Worm (Caenorhabditis elegans) whole organism, L1 larva: ENCODE results near the gene sru-35.

Source experiments
- C16A3.4 ChIP-seq: fragments of 150-350 bp; optimal IDR thresholded peaks from 2 replicates; lab custom pipeline; 2014; ENCODE audit warnings: missing biosample characterization, missing genetic modification characterization
- blmp-1 ChIP-seq: fragments of 150-350 bp; optimal IDR thresholded peaks from 2 replicates; lab custom pipeline; 2014; ENCODE audit warnings: missing biosample characterization, missing genetic modification characterization
- ceh-63 ChIP-seq: fragments of 200-800 bp; sonication (Bioruptor generic); optimal IDR thresholded peaks from 2 replicates; lab custom pipeline; 2018; ENCODE audit warnings: mild to moderate bottlenecking, missing genetic modification characterization, missing compliant biosample characterization
- ceh-88 ChIP-seq: fragments of 200-800 bp; sonication (Bioruptor generic); IDR thresholded peaks from 2 replicates; pipeline ENCODE4 v1.3.6; 2022; ENCODE audit warnings: missing genetic modification characterization, missing compliant biosample characterization
- dpl-1 ChIP-seq, 3 experiments: fragments of 150-350 bp in 2 of 3; sonication (generic microtip) in 1 of 3; optimal IDR thresholded peaks; 2 replicates each; lab custom pipeline; 2014 to 2017; ENCODE audit warnings: missing biosample characterization in 3 of 3, missing genetic modification characterization in 3 of 3, missing genetic modification reagents in 3 of 3
- efl-1 ChIP-seq, 4 experiments: fragments of 150-350 bp; optimal IDR thresholded peaks in 3 of 4; peaks in 1 of 4; 1 replicate in 1 of 4; 2 replicates in 3 of 4; lab custom pipeline; 2014; ENCODE audit warnings: missing biosample characterization in 2 of 4, missing genetic modification characterization in 2 of 4, missing genetic modification reagents in 2 of 4
- efl-3 ChIP-seq: fragments of 200-800 bp; sonication (Bioruptor generic); optimal IDR thresholded peaks from 2 replicates; lab custom pipeline; 2018; ENCODE audit warnings: mild to moderate bottlenecking, missing genetic modification characterization, missing compliant biosample characterization
- egl-13 ChIP-seq: sonication (generic microtip); optimal IDR thresholded peaks from 2 replicates; lab custom pipeline; 2016; ENCODE audit warnings: missing genotype, missing genetic modification reagents, missing genetic modification characterization, missing compliant biosample characterization
- egl-27 ChIP-seq, 2 experiments: fragments of 150-350 bp in 1 of 2; sonication (generic microtip); optimal IDR thresholded peaks; 3 replicates each; lab custom pipeline; 2017 to 2018; ENCODE audit warnings: missing biosample characterization in 2 of 2, missing genetic modification characterization in 2 of 2, missing genetic modification reagents in 2 of 2
- elt-2 ChIP-seq: sonication (generic microtip); optimal IDR thresholded peaks from 2 replicates; lab custom pipeline; 2016; ENCODE audit warnings: missing genetic modification characterization, mild to moderate bottlenecking, inconsistent platforms, missing compliant biosample characterization, missing genetic modification reagents
- elt-3 ChIP-seq, 6 experiments: fragments of 150-350 bp in 1 of 6; sonication (generic microtip); optimal IDR thresholded peaks; 2 replicates each; lab custom pipeline; 2017 to 2018; ENCODE audit warnings: missing biosample characterization in 6 of 6, missing genetic modification characterization in 6 of 6, inconsistent platforms in 1 of 6
- ets-5 ChIP-seq: fragments of 200-800 bp; sonication (Bioruptor generic); IDR thresholded peaks from 2 replicates; pipeline ENCODE4 v1.3.6; 2022; ENCODE audit warnings: missing genetic modification characterization, missing compliant biosample characterization
- fkh-8 ChIP-seq: sonication (generic microtip); optimal IDR thresholded peaks from 2 replicates; lab custom pipeline; 2016; ENCODE audit warnings: mild to moderate bottlenecking, missing genetic modification characterization, missing compliant biosample characterization
- grh-1 ChIP-seq: fragments of 200-800 bp; sonication (Bioruptor generic); IDR thresholded peaks from 2 replicates; pipeline ENCODE4 v1.3.6; 2022; ENCODE audit warnings: missing genetic modification reagents, missing genetic modification characterization, missing compliant biosample characterization
- hlh-17 ChIP-seq: fragments of 200-800 bp; sonication (Bioruptor generic); optimal IDR thresholded peaks from 2 replicates; lab custom pipeline; 2018; ENCODE audit warnings: missing genetic modification characterization, mild to moderate bottlenecking, missing compliant biosample characterization, moderate library complexity, borderline replicate concordance
- hlh-4 ChIP-seq: sonication (generic microtip); optimal IDR thresholded peaks from 2 replicates; lab custom pipeline; 2016; ENCODE audit warnings: mild to moderate bottlenecking, missing genetic modification characterization, missing compliant biosample characterization
- irx-1 ChIP-seq: sonication (generic microtip); optimal IDR thresholded peaks from 2 replicates; lab custom pipeline; 2016; ENCODE audit warnings: missing genetic modification characterization, missing compliant biosample characterization
- isw-1 ChIP-seq: fragments of 200-800 bp; sonication (Bioruptor generic); IDR thresholded peaks from 2 replicates; pipeline ENCODE4 v1.3.6; 2022; ENCODE audit warnings: missing genetic modification characterization, missing compliant biosample characterization
- jun-1 ChIP-seq: fragments of 150-350 bp; optimal IDR thresholded peaks from 2 replicates; lab custom pipeline; 2014; ENCODE audit warnings: missing biosample characterization, missing genetic modification reagents, missing genetic modification characterization
- lin-13 ChIP-seq: fragments of 150-350 bp; optimal IDR thresholded peaks from 2 replicates; lab custom pipeline; 2014; ENCODE audit warnings: missing biosample characterization, missing genetic modification reagents, missing genetic modification characterization
- lin-14 ChIP-seq: fragments of 200-800 bp; sonication (Bioruptor generic); optimal IDR thresholded peaks from 2 replicates; lab custom pipeline; 2018; ENCODE audit warnings: mild to moderate bottlenecking, missing genetic modification characterization, moderate library complexity, missing compliant biosample characterization
- lin-35 ChIP-seq, 2 experiments: fragments of 150-350 bp; optimal IDR thresholded peaks; 2 replicates each; lab custom pipeline; 2014; ENCODE audit warnings: missing biosample characterization in 2 of 2, missing genetic modification characterization in 2 of 2, missing genetic modification reagents in 2 of 2
- lsy-2 ChIP-seq, 2 experiments: fragments of 150-350 bp; optimal IDR thresholded peaks; 2 replicates each; lab custom pipeline; 2014; ENCODE audit warnings: missing biosample characterization in 2 of 2, missing genetic modification characterization in 2 of 2
- mdl-1 ChIP-seq, 2 experiments: fragments of 150-350 bp; optimal IDR thresholded peaks; 2 replicates each; lab custom pipeline; 2014 to 2017; ENCODE audit warnings: missing biosample characterization in 2 of 2, missing genetic modification characterization in 2 of 2, inconsistent platforms in 1 of 2
- mep-1 ChIP-seq: fragments of 150-350 bp; optimal IDR thresholded peaks from 2 replicates; lab custom pipeline; 2014; ENCODE audit warnings: missing biosample characterization, missing genetic modification characterization
- nhr-11 ChIP-seq: fragments of 150-350 bp; optimal IDR thresholded peaks from 2 replicates; lab custom pipeline; 2014; ENCODE audit warnings: missing biosample characterization, missing genetic modification characterization
- nhr-20 ChIP-seq: sonication (generic microtip); optimal IDR thresholded peaks from 2 replicates; lab custom pipeline; 2016; ENCODE audit warnings: mild to moderate bottlenecking, missing genetic modification characterization, missing compliant biosample characterization
- nhr-71 ChIP-seq: sonication (generic microtip); optimal IDR thresholded peaks from 2 replicates; lab custom pipeline; 2016; ENCODE audit warnings: mild to moderate bottlenecking, missing genetic modification characterization, moderate library complexity, missing compliant biosample characterization
- nhr-76 ChIP-seq: sonication (generic microtip); optimal IDR thresholded peaks from 2 replicates; lab custom pipeline; 2017; ENCODE audit warnings: missing biosample characterization, missing genetic modification characterization
- nhr-77 ChIP-seq: fragments of 150-350 bp; optimal IDR thresholded peaks from 2 replicates; lab custom pipeline; 2014; ENCODE audit warnings: missing biosample characterization, missing genetic modification characterization
- nhr-85 ChIP-seq: sonication (generic microtip); peaks from one replicate; lab custom pipeline; 2016; ENCODE audit warnings: missing genetic modification characterization, inconsistent platforms, missing compliant biosample characterization
- nhr-90 ChIP-seq: sonication (generic microtip); optimal IDR thresholded peaks from 2 replicates; lab custom pipeline; 2016; ENCODE audit warnings: mild to moderate bottlenecking, missing genetic modification characterization, missing compliant biosample characterization; ENCODE audit not compliant: poor library complexity
- pag-3 ChIP-seq: sonication (generic microtip); optimal IDR thresholded peaks from 2 replicates; lab custom pipeline; 2017; ENCODE audit warnings: missing genetic modification characterization, mild to moderate bottlenecking, missing compliant biosample characterization, antibody characterized with exemption, borderline replicate concordance; ENCODE audit not compliant: insufficient read depth
- pqm-1 ChIP-seq: sonication (generic microtip); optimal IDR thresholded peaks from 3 replicates; lab custom pipeline; 2017; ENCODE audit warnings: missing biosample characterization, missing genetic modification characterization
- rnt-1 ChIP-seq: sonication (generic microtip); optimal IDR thresholded peaks from 2 replicates; lab custom pipeline; 2016; ENCODE audit warnings: mild to moderate bottlenecking, missing genetic modification characterization, moderate library complexity, missing compliant biosample characterization
- skn-1 ChIP-seq: fragments of 150-350 bp; optimal IDR thresholded peaks from 2 replicates; lab custom pipeline; 2014; ENCODE audit warnings: missing biosample characterization, missing genetic modification characterization
- snpc-4 ChIP-seq: fragments of 150-350 bp; optimal IDR thresholded peaks from 2 replicates; lab custom pipeline; 2014; ENCODE audit warnings: missing biosample characterization, missing genetic modification characterization
- snu-23 ChIP-seq: sonication (generic microtip); optimal IDR thresholded peaks from 2 replicates; lab custom pipeline; 2016; ENCODE audit warnings: missing genetic modification characterization, missing compliant biosample characterization
- sox-4 ChIP-seq: sonication (generic microtip); optimal IDR thresholded peaks from 2 replicates; lab custom pipeline; 2016; ENCODE audit warnings: missing genetic modification characterization, missing compliant biosample characterization
- sup-37 ChIP-seq: fragments of 200-800 bp; sonication (Bioruptor generic); optimal IDR thresholded peaks from 2 replicates; lab custom pipeline; 2018; ENCODE audit warnings: mild to moderate bottlenecking, missing genetic modification characterization, missing compliant biosample characterization
- swsn-7 ChIP-seq: sonication (generic microtip); optimal IDR thresholded peaks from 2 replicates; lab custom pipeline; 2016; ENCODE audit warnings: missing genetic modification characterization, missing compliant biosample characterization
- tlp-1 ChIP-seq: fragments of 150-350 bp; optimal IDR thresholded peaks from 2 replicates; lab custom pipeline; 2014; ENCODE audit warnings: missing biosample characterization, missing genetic modification characterization
- unc-130 ChIP-seq: fragments of 150-350 bp; optimal IDR thresholded peaks from 2 replicates; lab custom pipeline; 2017; ENCODE audit warnings: missing biosample characterization, missing genetic modification characterization, inconsistent platforms
- unc-62 ChIP-seq: fragments of 150-350 bp; optimal IDR thresholded peaks from 2 replicates; lab custom pipeline; 2014; ENCODE audit warnings: missing biosample characterization, missing genetic modification reagents, missing genetic modification characterization
- zip-4 ChIP-seq: fragments of 200-800 bp; sonication (Bioruptor generic); optimal IDR thresholded peaks from 2 replicates; lab custom pipeline; 2018; ENCODE audit warnings: mild to moderate bottlenecking, missing genetic modification characterization, moderate library complexity, missing compliant biosample characterization

sru-35 gene

ce11 chrIV:8790144-8790543 is at the start of gene sru-35:
sru-35 (minus strand) TSS chrIV:8790244.
- TF ChIP-seq zip-4 = no peak
- no peak for TF ChIP-seq nhr-85 (tag; lab: Kevin White, UChicago)
- TF ChIP-seq ceh-63 (GFP tag; lab: Kevin White, UChicago) = no peak
- no peak for TF ChIP-seq snpc-4 (tag; lab: Kevin White, UChicago)
- TF ChIP-seq ceh-88 (GFP tag; lab: Robert Waterston, UW) = no peak
- TF ChIP-seq blmp-1 (tag; lab: Kevin White, UChicago) = no peak
- no peak for TF ChIP-seq lsy-2 (tag; optimal IDR thresholded peaks at IDR 0.05; lab: Kevin White, UChicago)
- no peak for TF ChIP-seq sup-37
- TF ChIP-seq unc-62 (GFP tag; lab: Kevin White, UChicago) = no peak
- no peak for TF ChIP-seq efl-1 (optimal IDR thresholded peaks at IDR 0.05; lab: Kevin White, UChicago)
- TF ChIP-seq efl-1 (GFP tag; optimal IDR thresholded peaks at IDR 0.05 in 1 of 2; lab: Kevin White, UChicago) = no peak
- no peak for TF ChIP-seq efl-3 (GFP tag; lab: Kevin White, UChicago)
- no peak for TF ChIP-seq elt-2 (tag; lab: Kevin White, UChicago)
- no peak for TF ChIP-seq elt-3 (tag; optimal IDR thresholded peaks at IDR 0.05; lab: Kevin White, UChicago)
- TF ChIP-seq fkh-8 (tag; lab: Kevin White, UChicago) = no peak
- no peak for TF ChIP-seq ets-5
- TF ChIP-seq rnt-1 (tag; lab: Kevin White, UChicago) = no peak
- no peak for TF ChIP-seq jun-1 (tag; lab: Kevin White, UChicago)
- TF ChIP-seq tlp-1 = no peak
- TF ChIP-seq nhr-11 = no peak

- TF ChIP-seq isw-1 (no peak), blmp-1 (tag; lab: Kevin White, UChicago) (peak; percentile 88), dpl-1 (GFP tag; optimal IDR thresholded peaks at IDR 0.05; lab: Kevin White, UChicago) (peak in 1 of 3 experiments; percentile 7), snu-23 (peak; percentile 59), pqm-1 (no peak), hlh-4 (tag; lab: Kevin White, UChicago) (no peak), irx-1 (tag; lab: Kevin White, UChicago) (peak; percentile 10), nhr-20 (peak; percentile 59), C16A3.4 (tag; lab: Kevin White, UChicago) (peak; percentile 1), lin-13 (GFP tag; lab: Kevin White, UChicago) (peak; percentile 23), skn-1 (tag; lab: Kevin White, UChicago) (peak; percentile 8), hlh-17 (GFP tag; lab: Kevin White, UChicago) (no peak), elt-3 (tag; optimal IDR thresholded peaks at IDR 0.05; lab: Kevin White, UChicago) (peak in 4 of 6 experiments; percentile 12 to 64 (median 52)), nhr-85 (tag; lab: Kevin White, UChicago) (peak; percentile 85), nhr-76 (tag; lab: Kevin White, UChicago) (no peak), unc-62 (GFP tag; lab: Kevin White, UChicago) (no peak), mep-1 (tag; lab: Kevin White, UChicago) (peak; percentile 63), lin-35 (GFP tag; optimal IDR thresholded peaks at IDR 0.05; lab: Kevin White, UChicago) (peak in 1 of 2 experiments; percentile 68), rnt-1 (tag; lab: Kevin White, UChicago) (peak; percentile 16), lin-14 (GFP tag; lab: Kevin White, UChicago) (peak; percentile 85), pag-3 (peak; percentile 2), egl-27 (tag; optimal IDR thresholded peaks at IDR 0.05; lab: Kevin White, UChicago) (peak in 1 of 2 experiments; percentile 18), swsn-7 (no peak), lsy-2 (tag; optimal IDR thresholded peaks at IDR 0.05; lab: Kevin White, UChicago) (peak; percentile 8 to 49), grh-1 (GFP tag; lab: Robert Waterston, UW) (peak; percentile 32; the same call in 1 of the 2 replicates), mdl-1 (tag; optimal IDR thresholded peaks at IDR 0.05; lab: Kevin White, UChicago) (peak in 1 of 2 experiments; percentile 13), fkh-8 (tag; lab: Kevin White, UChicago) (peak; percentile 33), sox-4 (tag; lab: Kevin White, UChicago) (peak; percentile 4), egl-13 (no peak), unc-130 (peak; percentile 32), nhr-77 (tag; lab: Kevin White, UChicago) (peak; percentile 17), efl-1 (optimal IDR thresholded peaks at IDR 0.05; lab: Kevin White, UChicago) (peak; percentile 17 to 23), efl-1 (GFP tag; optimal IDR thresholded peaks at IDR 0.05 in 1 of 2; lab: Kevin White, UChicago) (no peak), nhr-71 (peak; percentile 63), nhr-90 (tag; lab: Kevin White, UChicago) (peak; percentile 36)
Observed at ce11 chrIV:8830591-8830990, 40.5 kb upstream of the sru-35 start, which contains the start of gene T28C6.8. T28C6.8 (minus strand) TSS chrIV:8830727.
